Fruit fly (Drosophila melanogaster) whole organism, embryonic: ENCODE measurements around the gene CG8369.

ENCODE experiments used
- CG10267 ChIP-seq: fragments of 200-800 bp; sonication (Bioruptor generic); optimal IDR thresholded peaks from 2 replicates; lab custom pipeline; 2018; ENCODE audit warnings: missing biosample characterization, mild to moderate bottlenecking, missing genetic modification characterization, moderate library complexity
- CG10366 ChIP-seq: fragments of 200-800 bp; sonication (Bioruptor generic); IDR thresholded peaks from 2 replicates; pipeline ENCODE4 v1.3.6; 2022; ENCODE audit warnings: missing biosample characterization, missing genetic modification characterization
- CG12104 ChIP-seq: fragments of 200-800 bp; sonication (Bioruptor generic); optimal IDR thresholded peaks from 3 replicates; lab custom pipeline; 2016; ENCODE audit warnings: missing biosample characterization, missing genetic modification characterization
- CG12219 ChIP-seq: fragments of 200-800 bp; sonication (Bioruptor generic); optimal IDR thresholded peaks from 3 replicates; lab custom pipeline; 2018; ENCODE audit warnings: missing biosample characterization, mild to moderate bottlenecking, missing genetic modification characterization
- CG14441 ChIP-seq: fragments of 200-800 bp; sonication (Bioruptor generic); IDR thresholded peaks from 2 replicates; pipeline ENCODE4 v1.3.6; 2022; ENCODE audit warnings: missing biosample characterization, missing genetic modification characterization
- CG15269 ChIP-seq: fragments of 200-800 bp; sonication (Bioruptor generic); optimal IDR thresholded peaks from 2 replicates; lab custom pipeline; 2018; ENCODE audit warnings: missing biosample characterization, mild to moderate bottlenecking, missing genetic modification characterization, moderate library complexity
- CG16813 ChIP-seq: fragments of 200-800 bp; sonication (Bioruptor generic); IDR thresholded peaks from 3 replicates; pipeline ENCODE4 v1.3.6; 2022; ENCODE audit warnings: missing biosample characterization, missing genetic modification characterization; ENCODE audit not compliant: partially characterized antibody
- CG16815 ChIP-seq: fragments of 200-800 bp; sonication (Bioruptor generic); optimal IDR thresholded peaks from 3 replicates; lab custom pipeline; 2017; ENCODE audit warnings: missing biosample characterization, mild to moderate bottlenecking, missing genetic modification characterization
- CG2202 ChIP-seq: fragments of 200-800 bp; sonication (Bioruptor generic); optimal IDR thresholded peaks from 2 replicates; lab custom pipeline; 2018; ENCODE audit warnings: missing biosample characterization, mild to moderate bottlenecking, missing genetic modification characterization
- CG30403 ChIP-seq: fragments of 200-800 bp; sonication (Bioruptor generic); optimal IDR thresholded peaks from 3 replicates; lab custom pipeline; 2016; ENCODE audit warnings: missing biosample characterization, missing genetic modification characterization
- CG3407 ChIP-seq: fragments of 200-800 bp; sonication (Bioruptor generic); optimal IDR thresholded peaks from 2 replicates; lab custom pipeline; 2018; ENCODE audit warnings: missing biosample characterization, mild to moderate bottlenecking, missing genetic modification characterization
- CG3726 ChIP-seq: fragments of 200-800 bp; sonication (Bioruptor generic); IDR thresholded peaks from 3 replicates; pipeline ENCODE4, ENCODE4 v1.3.6; 2022; ENCODE audit warnings: missing biosample characterization, missing genetic modification characterization
- CG6272 ChIP-seq: fragments of 200-800 bp; sonication (Bioruptor generic); IDR thresholded peaks from 2 replicates; pipeline ENCODE4 v1.3.6; 2022; ENCODE audit warnings: missing biosample characterization, missing genetic modification characterization
- CG6654 ChIP-seq: fragments of 200-800 bp; sonication (Bioruptor generic); optimal IDR thresholded peaks from 2 replicates; lab custom pipeline; 2017; ENCODE audit warnings: missing biosample characterization, mild to moderate bottlenecking, missing genetic modification characterization
- CG7839 ChIP-seq: fragments of 200-800 bp; sonication (Bioruptor generic); optimal IDR thresholded peaks from 3 replicates; lab custom pipeline; 2018; ENCODE audit warnings: missing biosample characterization, mild to moderate bottlenecking, missing genetic modification characterization, moderate library complexity
- CG8924 ChIP-seq: fragments of 200-800 bp; optimal IDR thresholded peaks from 3 replicates; lab custom pipeline; 2019; ENCODE audit warnings: missing biosample characterization, mild to moderate bottlenecking, missing genetic modification characterization, moderate library complexity
- CG9817 ChIP-seq: fragments of 200-800 bp; sonication (Bioruptor generic); optimal IDR thresholded peaks from 2 replicates; lab custom pipeline; 2018; ENCODE audit warnings: missing biosample characterization, mild to moderate bottlenecking, missing genetic modification characterization, moderate library complexity
- Dad ChIP-seq: fragments of 200-800 bp; sonication (Bioruptor generic); optimal IDR thresholded peaks from 3 replicates; lab custom pipeline; 2016; ENCODE audit warnings: missing biosample characterization, missing genetic modification characterization
- Dip3 ChIP-seq: fragments of 200-800 bp; sonication (Bioruptor generic); optimal IDR thresholded peaks from 3 replicates; lab custom pipeline; 2016; ENCODE audit warnings: missing biosample characterization, missing genetic modification characterization
- Drgx ChIP-seq: fragments of 200-800 bp; sonication (Bioruptor generic); IDR thresholded peaks from 2 replicates; pipeline ENCODE4 v1.3.6; 2022; ENCODE audit warnings: missing biosample characterization, missing genetic modification characterization
- Fer2 ChIP-seq: fragments of 200-800 bp; sonication (Bioruptor generic); optimal IDR thresholded peaks from 2 replicates; lab custom pipeline; 2018; ENCODE audit warnings: missing biosample characterization, mild to moderate bottlenecking, missing genetic modification characterization, moderate library complexity
- HLH54F ChIP-seq: fragments of 200-800 bp; sonication (Bioruptor generic); optimal IDR thresholded peaks from 3 replicates; lab custom pipeline; 2016; ENCODE audit warnings: missing biosample characterization, missing genetic modification characterization
- Hmx ChIP-seq: fragments of 200-800 bp; sonication (Bioruptor generic); optimal IDR thresholded peaks from 2 replicates; lab custom pipeline; 2016; ENCODE audit warnings: missing biosample characterization, missing genetic modification characterization
- Lhr ChIP-seq: fragments of 200-800 bp; sonication (Bioruptor generic); optimal IDR thresholded peaks from 3 replicates; lab custom pipeline; 2017; ENCODE audit warnings: mild to moderate bottlenecking, missing biosample characterization, missing genetic modification reagents, missing genetic modification characterization
- Nf-YA ChIP-seq: fragments of 200-800 bp; sonication (Bioruptor generic); IDR thresholded peaks from 2 replicates; pipeline ENCODE4 v1.3.6; 2022; ENCODE audit warnings: missing biosample characterization, missing genetic modification characterization
- Oaz ChIP-seq: fragments of 200-800 bp; sonication (Bioruptor generic); IDR thresholded peaks from 2 replicates; pipeline ENCODE4 v1.3.6; 2022; ENCODE audit warnings: missing biosample characterization, missing genetic modification characterization
- Scr ChIP-seq: fragments of 200-800 bp; sonication (Bioruptor generic); IDR thresholded peaks from 2 replicates; pipeline ENCODE4 v1.3.6; 2022; ENCODE audit warnings: missing biosample characterization, missing genetic modification characterization; ENCODE audit not compliant: partially characterized antibody
- Side ChIP-seq: fragments of 200-800 bp; sonication (Bioruptor generic); optimal IDR thresholded peaks from 2 replicates; lab custom pipeline; 2016; ENCODE audit warnings: missing biosample characterization, missing genetic modification characterization
- Sry-β ChIP-seq: fragments of 200-800 bp; sonication (Bioruptor generic); optimal IDR thresholded peaks from 2 replicates; lab custom pipeline; 2018; ENCODE audit warnings: missing biosample characterization, mild to moderate bottlenecking, missing genetic modification characterization, moderate library complexity
- br ChIP-seq: fragments of >200 bp; optimal IDR thresholded peaks from 2 replicates; lab custom pipeline; 2017
- ci ChIP-seq: fragments of 200-800 bp; sonication (Bioruptor generic); IDR thresholded peaks from 3 replicates; pipeline ENCODE4 v1.3.6; 2022; ENCODE audit warnings: missing biosample characterization, missing genetic modification characterization
- crp ChIP-seq, 2 experiments: fragments of 200-800 bp; sonication (Bioruptor generic); optimal IDR thresholded peaks; 2 replicates in 1 of 2; 3 replicates in 1 of 2; lab custom pipeline; 2017; ENCODE audit warnings: missing biosample characterization in 2 of 2, missing genetic modification characterization in 2 of 2, mild to moderate bottlenecking in 1 of 2, moderate library complexity in 1 of 2
- da ChIP-seq: fragments of 200-800 bp; sonication (Bioruptor generic); optimal IDR thresholded peaks from 2 replicates; lab custom pipeline; 2016; ENCODE audit warnings: missing biosample characterization, missing genetic modification characterization
- disco-r ChIP-seq: fragments of 200-800 bp; sonication (Bioruptor generic); optimal IDR thresholded peaks from 2 replicates; lab custom pipeline; 2016; ENCODE audit warnings: missing biosample characterization, missing genetic modification characterization
- dmrt99B ChIP-seq: fragments of 200-800 bp; sonication (Bioruptor generic); optimal IDR thresholded peaks from 2 replicates; lab custom pipeline; 2018; ENCODE audit warnings: missing biosample characterization, mild to moderate bottlenecking, missing genetic modification characterization, moderate library complexity
- ems ChIP-seq: fragments of 200-800 bp; sonication (Bioruptor generic); optimal IDR thresholded peaks from 3 replicates; lab custom pipeline; 2016; ENCODE audit warnings: missing biosample characterization, missing genetic modification characterization
- fd3F ChIP-seq: fragments of 200-800 bp; sonication (Bioruptor generic); optimal IDR thresholded peaks from 2 replicates; lab custom pipeline; 2018; ENCODE audit warnings: missing biosample characterization, mild to moderate bottlenecking, missing genetic modification characterization, moderate library complexity
- kay ChIP-seq: fragments of 200-800 bp; sonication (Bioruptor generic); optimal IDR thresholded peaks from 2 replicates; lab custom pipeline; 2016; ENCODE audit warnings: missing biosample characterization, missing genetic modification characterization
- kni ChIP-seq: fragments of 200-800 bp; sonication (Bioruptor generic); optimal IDR thresholded peaks from 3 replicates; lab custom pipeline; 2017; ENCODE audit warnings: mild to moderate bottlenecking, missing biosample characterization, missing genetic modification reagents, missing genetic modification characterization
- lola ChIP-seq, 3 experiments: fragments of >200 bp in 2 of 3; fragments of 200-800 bp in 1 of 3; sonication (Bioruptor generic) in 1 of 3; optimal IDR thresholded peaks; 2 replicates each; lab custom pipeline; 2017 to 2019; ENCODE audit warnings: missing biosample characterization in 3 of 3, missing genetic modification characterization in 3 of 3, mild to moderate bottlenecking in 1 of 3, moderate library complexity in 1 of 3
- oc ChIP-seq: fragments of 200-800 bp; sonication (Bioruptor generic); optimal IDR thresholded peaks from 2 replicates; lab custom pipeline; 2018; ENCODE audit warnings: missing biosample characterization, mild to moderate bottlenecking, missing genetic modification characterization, moderate library complexity
- pan ChIP-seq, 4 experiments: fragments of >200 bp in 3 of 4; fragments of 200-800 bp in 1 of 4; sonication (Bioruptor generic) in 1 of 4; optimal IDR thresholded peaks in 3 of 4; IDR thresholded peaks in 1 of 4; 2 replicates each; pipeline versions ENCODE4 v1.3.6 to Lab custom; 2017 to 2022; ENCODE audit warnings: missing biosample characterization in 2 of 4, missing genetic modification characterization in 2 of 4, mixed read lengths in 1 of 4
- pita ChIP-seq: fragments of 200-800 bp; sonication (Bioruptor generic); optimal IDR thresholded peaks from 2 replicates; lab custom pipeline; 2017; ENCODE audit warnings: missing biosample characterization, mild to moderate bottlenecking, missing genetic modification characterization
- pzg ChIP-seq: fragments of 200-800 bp; sonication (Bioruptor generic); optimal IDR thresholded peaks from 3 replicates; lab custom pipeline; 2018; ENCODE audit warnings: missing biosample characterization, mild to moderate bottlenecking, missing genetic modification characterization, moderate library complexity
- sens ChIP-seq: fragments of 200-800 bp; sonication (Bioruptor generic); peaks from one replicate; lab custom pipeline; 2016; ENCODE audit warnings: missing biosample characterization, missing genetic modification characterization
- sens-2 ChIP-seq: fragments of 200-800 bp; sonication (Bioruptor generic); IDR thresholded peaks from 2 replicates; pipeline ENCODE4 v1.3.6; 2022; ENCODE audit warnings: missing biosample characterization, missing genetic modification characterization
- slbo ChIP-seq: fragments of 200-800 bp; sonication (Bioruptor generic); IDR thresholded peaks from 2 replicates; pipeline ENCODE4 v1.3.6; 2022; ENCODE audit warnings: missing biosample characterization, missing genetic modification characterization
- stwl ChIP-seq: fragments of 200-800 bp; sonication (Bioruptor generic); optimal IDR thresholded peaks from 3 replicates; lab custom pipeline; 2018; ENCODE audit warnings: missing biosample characterization, mild to moderate bottlenecking, missing genetic modification characterization, moderate library complexity
- zf30C ChIP-seq: fragments of 200-800 bp; sonication (Bioruptor generic); optimal IDR thresholded peaks from 3 replicates; lab custom pipeline; 2018; ENCODE audit warnings: missing biosample characterization, mild to moderate bottlenecking, missing genetic modification characterization

The CG8369 gene

dm6 chr3R:8788722-8789400, 32.9 kb upstream of the CG8369 start (continued):
- TF ChIP-seq CG3407 (GFP tag; lab: Kevin White, UChicago) (peak; percentile 11), slbo (GFP tag; lab: Robert Waterston, UW) (no peak), CG12104 (GFP tag; lab: Kevin White, UChicago) (no peak), CG6272 (GFP tag; lab: Robert Waterston, UW) (peak; percentile 31; the same call in 1 of the 2 replicates), sens (GFP tag; lab: Kevin White, UChicago) (peak; percentile 86), oc (tag; lab: Kevin White, UChicago) (no peak), Drgx (GFP tag; lab: Robert Waterston, UW) (peak; percentile 91), sens-2 (GFP tag; lab: Robert Waterston, UW) (no peak), CG9817 (no peak), dmrt99B (tag; lab: Kevin White, UChicago) (peak; percentile 81), Nf-YA (GFP tag; lab: Robert Waterston, UW) (peak; percentile 55; the same call in 1 of the 2 replicates), CG6654 (GFP tag; lab: Kevin White, UChicago) (no peak), fd3F (GFP tag; lab: Kevin White, UChicago) (no peak), CG15269 (tag; lab: Kevin White, UChicago) (peak; percentile 52), Scr (GFP tag; lab: Robert Waterston, UW) (no peak), CG14441 (peak; percentile 80), kni (GFP tag; lab: Kevin White, UChicago) (no peak), CG7839 (tag; lab: Kevin White, UChicago) (peak; percentile 63), zf30C (no peak), Sry-β (GFP tag; lab: Kevin White, UChicago) (no peak), Side (no peak), kay (GFP tag; lab: Kevin White, UChicago) (no peak), br (lab: Kevin White, UChicago) (no peak), CG16815 (GFP tag; lab: Kevin White, UChicago) (no peak), crp (GFP tag; optimal IDR thresholded peaks at IDR 0.05; lab: Kevin White, UChicago) (no peak), disco-r (GFP tag; lab: Kevin White, UChicago) (no peak), CG10366 (peak; percentile 65), Lhr (no peak), pita (GFP tag; lab: Kevin White, UChicago) (no peak), da (GFP tag; lab: Kevin White, UChicago) (no peak), CG30403 (GFP tag; lab: Kevin White, UChicago) (peak; percentile 41), pan (optimal IDR thresholded peaks at IDR 0.05; lab: Kevin White, UChicago) (no peak), pan (GFP tag; optimal IDR thresholded peaks at IDR 0.05 in 1 of 2, IDR thresholded peaks at IDR 0.05 in 1 of 2) (peak in 1 of 2 experiments; percentile 88), CG16813 (GFP tag; lab: Robert Waterston, UW) (no peak), stwl (no peak), pzg (GFP tag; lab: Kevin White, UChicago) (no peak), Oaz (GFP tag; lab: Robert Waterston, UW) (no peak), CG2202 (tag; lab: Kevin White, UChicago) (no peak), Fer2 (tag; lab: Kevin White, UChicago) (no peak), Dip3 (GFP tag; lab: Kevin White, UChicago) (no peak), Dad (GFP tag; lab: Kevin White, UChicago) (no peak), ci (GFP tag; lab: Robert Waterston, UW) (peak; percentile 82), lola (GFP tag; optimal IDR thresholded peaks at IDR 0.05; lab: Kevin White, UChicago) (peak in 1 of 3 experiments; percentile 7), ems (GFP tag; lab: Kevin White, UChicago) (no peak), Hmx (GFP tag; lab: Kevin White, UChicago) (no peak), CG10267 (tag; lab: Kevin White, UChicago) (peak; percentile 33), CG12219 (GFP tag; lab: Kevin White, UChicago) (peak; percentile 30), HLH54F (no peak), CG3726 (GFP tag; lab: Robert Waterston, UW) (0 out of 3 replicates have a peak, but pooled peaks have one; percentile 59), CG8924 (tag; lab: Kevin White, UChicago) (peak; percentile 53)
